Worm (Caenorhabditis elegans) whole organism, midembryonic: Measurements from ENCODE around the gene T21C12.8.

Source experiments
- T22C8.4 ChIP-seq: fragments of 200-800 bp; sonication (Bioruptor generic); IDR thresholded peaks from 2 replicates; pipeline ENCODE4 v1.3.6; 2022; ENCODE audit warnings: missing genetic modification characterization, missing compliant biosample characterization
- cog-1 ChIP-seq: sonication (generic microtip); optimal IDR thresholded peaks from 2 replicates; lab custom pipeline; 2016; ENCODE audit warnings: missing genetic modification characterization, missing compliant biosample characterization
- flt-1 ChIP-seq: fragments of 200-800 bp; sonication (Bioruptor generic); IDR thresholded peaks from 2 replicates; pipeline ENCODE4 v1.3.6; 2022; ENCODE audit warnings: missing genetic modification characterization, missing compliant biosample characterization
- med-1 ChIP-seq: sonication (generic microtip); optimal IDR thresholded peaks from 2 replicates; lab custom pipeline; 2017; ENCODE audit warnings: missing genetic modification characterization, mild to moderate bottlenecking, missing compliant biosample characterization, antibody characterized with exemption, missing genetic modification reagents; ENCODE audit not compliant: insufficient read depth
- ref-1 ChIP-seq: fragments of 200-800 bp; sonication (Bioruptor generic); conservative IDR thresholded peaks from 2 replicates; pipeline ENCODE4 v1.3.6; 2022; ENCODE audit warnings: missing genetic modification reagents, missing genetic modification characterization, missing compliant biosample characterization
- tab-1 ChIP-seq: fragments of 200-800 bp; sonication (Bioruptor generic); IDR thresholded peaks from 2 replicates; pipeline ENCODE4 v1.3.6; 2022; ENCODE audit warnings: missing genetic modification characterization, missing compliant biosample characterization
- ztf-29 ChIP-seq: fragments of 200-800 bp; sonication (Bioruptor generic); IDR thresholded peaks from 2 replicates; pipeline ENCODE4 v1.3.6; 2022; ENCODE audit warnings: missing genetic modification reagents, missing genetic modification characterization, missing compliant biosample characterization

DNA sequence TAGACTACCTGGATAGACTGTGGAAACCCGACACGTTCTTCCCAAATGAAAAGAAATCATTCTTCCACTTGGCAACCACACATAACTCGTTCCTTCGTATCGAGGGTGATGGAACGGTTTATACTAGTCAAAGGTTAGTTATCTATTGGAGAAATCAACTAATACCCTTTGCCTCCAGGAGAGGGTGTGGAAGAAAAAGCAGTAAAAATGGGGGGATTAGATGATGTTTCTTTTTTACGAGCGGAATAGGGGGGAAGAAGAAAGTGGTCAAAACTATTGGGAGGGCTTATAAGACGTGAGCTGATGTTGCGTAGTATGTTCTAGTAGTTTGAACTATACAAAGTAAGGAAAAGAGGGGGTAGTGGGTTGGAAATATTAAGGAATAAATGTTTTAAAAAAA lies 29.8 kb downstream of the T21C12.8 start:
- TF ChIP-seq flt-1 (no peak), T22C8.4 (GFP tag; lab: Robert Waterston, UW) (no peak), ztf-29 (no peak), med-1 (GFP tag; lab: Kevin White, UChicago) (no peak), cog-1 (tag; lab: Kevin White, UChicago) (no peak), ref-1 (GFP tag; lab: Robert Waterston, UW) (no peak), tab-1 (GFP tag; lab: Robert Waterston, UW) (no peak)
